Worm (Caenorhabditis elegans) whole organism, midembryonic: Measurements from ENCODE around the gene rfth-1.

Experiments
- T22C8.4 ChIP-seq: fragments of 200-800 bp; sonication (Bioruptor generic); IDR thresholded peaks from 2 replicates; pipeline ENCODE4 v1.3.6; 2022; ENCODE audit warnings: missing genetic modification characterization, missing compliant biosample characterization
- cog-1 ChIP-seq: sonication (generic microtip); optimal IDR thresholded peaks from 2 replicates; lab custom pipeline; 2016; ENCODE audit warnings: missing genetic modification characterization, missing compliant biosample characterization
- flt-1 ChIP-seq: fragments of 200-800 bp; sonication (Bioruptor generic); IDR thresholded peaks from 2 replicates; pipeline ENCODE4 v1.3.6; 2022; ENCODE audit warnings: missing genetic modification characterization, missing compliant biosample characterization
- klf-2 ChIP-seq: fragments of 200-800 bp; sonication (Bioruptor generic); conservative IDR thresholded peaks from 2 replicates; pipeline ENCODE4 v1.3.6; 2022; ENCODE audit warnings: missing genetic modification reagents, missing genetic modification characterization, missing compliant biosample characterization
- med-1 ChIP-seq: sonication (generic microtip); optimal IDR thresholded peaks from 2 replicates; lab custom pipeline; 2017; ENCODE audit warnings: missing genetic modification characterization, mild to moderate bottlenecking, missing compliant biosample characterization, antibody characterized with exemption, missing genetic modification reagents; ENCODE audit not compliant: insufficient read depth
- ref-1 ChIP-seq: fragments of 200-800 bp; sonication (Bioruptor generic); conservative IDR thresholded peaks from 2 replicates; pipeline ENCODE4 v1.3.6; 2022; ENCODE audit warnings: missing genetic modification reagents, missing genetic modification characterization, missing compliant biosample characterization
- tab-1 ChIP-seq: fragments of 200-800 bp; sonication (Bioruptor generic); IDR thresholded peaks from 2 replicates; pipeline ENCODE4 v1.3.6; 2022; ENCODE audit warnings: missing genetic modification characterization, missing compliant biosample characterization
- ztf-23 ChIP-seq: fragments of 200-800 bp; sonication (Bioruptor generic); IDR thresholded peaks from 2 replicates; pipeline ENCODE4 v1.3.6; 2022; ENCODE audit warnings: missing genetic modification reagents, missing genetic modification characterization, missing compliant biosample characterization
- ztf-29 ChIP-seq: fragments of 200-800 bp; sonication (Bioruptor generic); IDR thresholded peaks from 2 replicates; pipeline ENCODE4 v1.3.6; 2022; ENCODE audit warnings: missing genetic modification reagents, missing genetic modification characterization, missing compliant biosample characterization

Gene rfth-1

DNA sequence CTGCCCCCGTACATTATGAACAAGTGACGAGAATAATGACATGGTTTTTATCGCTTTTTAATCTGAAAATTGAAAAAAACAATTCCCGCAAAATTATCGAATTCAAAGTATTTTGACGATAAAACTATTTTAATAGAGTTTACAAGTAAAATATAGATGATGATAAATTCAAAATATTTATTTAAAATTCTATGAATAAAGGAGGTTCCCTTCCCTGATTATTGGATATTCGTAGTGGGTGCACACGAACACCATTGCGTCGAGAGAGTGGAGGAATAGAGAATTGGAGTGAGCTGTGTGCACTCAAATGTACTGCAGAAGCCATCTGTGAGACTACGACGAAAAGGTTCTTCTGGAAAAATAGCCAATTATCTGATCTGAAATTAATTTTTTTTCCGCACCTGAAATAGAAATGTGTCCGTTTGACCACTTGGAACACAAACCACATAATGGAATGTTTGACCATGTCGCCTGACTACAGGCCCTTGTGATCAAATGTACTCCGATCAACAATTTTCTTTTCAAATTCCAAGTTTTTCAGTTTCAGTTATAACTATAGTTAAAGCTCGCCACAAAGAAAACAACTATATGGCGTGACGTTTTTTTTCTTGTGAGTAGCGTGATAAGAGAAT is at the start of gene rfth-1, which contains the start of gene ZK180.8:
Gene rfth-1 (minus strand): TSS at position 51 of the 632 bp plus-strand sequence.
Gene ZK180.8 (minus strand): TSS at position 466 of the 632 bp plus-strand sequence.
- TF ChIP-seq ztf-23 (GFP tag; lab: Robert Waterston, UW) (no peak), T22C8.4 (GFP tag; lab: Robert Waterston, UW) (no peak), ref-1 (GFP tag; lab: Robert Waterston, UW) (no peak), tab-1 (GFP tag; lab: Robert Waterston, UW) (no peak), med-1 (no peak), cog-1 (no peak), klf-2 (GFP tag; lab: Robert Waterston, UW) (no peak), ztf-29 (no peak), flt-1 (GFP tag; lab: Robert Waterston, UW) (no peak)

- no peak for TF ChIP-seq med-1
- no peak for TF ChIP-seq flt-1 (GFP tag; lab: Robert Waterston, UW)
- no peak for TF ChIP-seq tab-1 (GFP tag; lab: Robert Waterston, UW)
- no peak for TF ChIP-seq ztf-23 (GFP tag; lab: Robert Waterston, UW)
- no peak for TF ChIP-seq cog-1
- no peak for TF ChIP-seq ref-1 (GFP tag; lab: Robert Waterston, UW)
- no peak for TF ChIP-seq T22C8.4 (GFP tag; lab: Robert Waterston, UW)
- TF ChIP-seq ztf-29, result no peak
- TF ChIP-seq klf-2 (GFP tag; lab: Robert Waterston, UW), result no peak
Measured at ce11 chrIV:4559160-4559559, 48.1 kb upstream of the rfth-1 start.

DNA sequence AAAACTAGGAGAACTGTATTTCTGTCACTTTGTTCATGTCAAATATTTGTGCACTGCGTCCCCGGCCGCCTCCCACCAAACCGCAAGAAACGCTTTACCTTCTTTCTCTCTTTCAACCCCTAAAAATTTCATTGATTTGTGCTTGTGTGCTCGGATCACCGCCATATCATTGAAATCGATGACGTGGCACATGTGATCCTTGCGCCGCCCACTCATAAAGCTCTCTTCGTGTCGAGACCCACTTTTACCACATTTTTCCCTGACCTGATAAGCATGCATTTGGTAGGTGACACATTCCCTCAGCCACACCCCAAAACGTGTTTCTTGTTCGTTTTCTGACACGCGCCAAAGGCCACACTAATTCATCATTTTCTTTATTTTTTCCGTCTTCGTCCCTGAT is 46.6 kb upstream of the rfth-1 start:
- TF ChIP-seq cog-1, result no peak
- TF ChIP-seq ztf-29, result no peak
- TF ChIP-seq ztf-23 (GFP tag; lab: Robert Waterston, UW), result no peak
- no peak for TF ChIP-seq flt-1 (GFP tag; lab: Robert Waterston, UW)
- no peak for TF ChIP-seq med-1
- TF ChIP-seq tab-1 (GFP tag; lab: Robert Waterston, UW), result no peak
- no peak for TF ChIP-seq T22C8.4 (GFP tag; lab: Robert Waterston, UW)
- no peak for TF ChIP-seq ref-1 (GFP tag; lab: Robert Waterston, UW)
- TF ChIP-seq klf-2 (GFP tag; lab: Robert Waterston, UW), result no peak

DNA sequence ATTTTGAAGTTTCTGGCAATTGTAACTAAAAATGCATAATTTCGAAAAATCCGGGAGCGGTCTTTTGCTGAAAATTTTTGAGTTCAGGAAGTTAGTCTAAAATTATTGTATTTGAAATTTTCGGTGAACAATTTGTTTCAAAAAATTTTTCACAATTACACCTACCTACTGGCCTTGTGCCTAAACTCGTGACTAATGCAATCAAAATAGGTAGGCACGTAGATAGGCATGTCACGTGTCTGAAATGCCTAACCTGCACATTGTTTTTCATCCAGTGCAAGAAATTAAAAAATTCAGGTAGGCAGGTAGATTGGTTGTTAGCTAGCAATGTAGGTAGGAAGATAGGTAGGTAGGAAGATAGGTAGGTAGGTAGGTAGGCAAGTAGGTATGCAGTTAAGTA is 46.0 kb upstream of the rfth-1 start:
- TF ChIP-seq med-1, result no peak
- TF ChIP-seq tab-1 (GFP tag; lab: Robert Waterston, UW), result no peak
- TF ChIP-seq ztf-29, result no peak
- no peak for TF ChIP-seq klf-2 (GFP tag; lab: Robert Waterston, UW)
- TF ChIP-seq ref-1 (GFP tag; lab: Robert Waterston, UW), result no peak
- no peak for TF ChIP-seq flt-1 (GFP tag; lab: Robert Waterston, UW)
- no peak for TF ChIP-seq T22C8.4 (GFP tag; lab: Robert Waterston, UW)
- no peak for TF ChIP-seq cog-1
- TF ChIP-seq ztf-23 (GFP tag; lab: Robert Waterston, UW), result no peak

- TF ChIP-seq cog-1, result no peak
- TF ChIP-seq tab-1 (GFP tag; lab: Robert Waterston, UW), result no peak
- TF ChIP-seq ref-1 (GFP tag; lab: Robert Waterston, UW), result no peak
- no peak for TF ChIP-seq flt-1 (GFP tag; lab: Robert Waterston, UW)
- TF ChIP-seq T22C8.4 (GFP tag; lab: Robert Waterston, UW), result no peak
- TF ChIP-seq ztf-23 (GFP tag; lab: Robert Waterston, UW), result no peak
- no peak for TF ChIP-seq klf-2 (GFP tag; lab: Robert Waterston, UW)
- no peak for TF ChIP-seq med-1
Measured at ce11 chrIV:4551562-4551961, 40.5 kb upstream of the rfth-1 start.

- TF ChIP-seq flt-1 (GFP tag; lab: Robert Waterston, UW), result no peak
- no peak for TF ChIP-seq ztf-23 (GFP tag; lab: Robert Waterston, UW)
- TF ChIP-seq cog-1, result no peak
- no peak for TF ChIP-seq ztf-29
- TF ChIP-seq ref-1 (GFP tag; lab: Robert Waterston, UW), result no peak
- no peak for TF ChIP-seq tab-1 (GFP tag; lab: Robert Waterston, UW)
- TF ChIP-seq T22C8.4 (GFP tag; lab: Robert Waterston, UW), result no peak
- no peak for TF ChIP-seq klf-2 (GFP tag; lab: Robert Waterston, UW)
- no peak for TF ChIP-seq med-1
Measured at ce11 chrIV:4548253-4548652, 37.1 kb upstream of the rfth-1 start, which contains the start of gene ZK185.1. TSS of gene ZK185.1 (plus strand) at chrIV:4548553.

- TF ChIP-seq ztf-23 (GFP tag; lab: Robert Waterston, UW) (no peak), cog-1 (no peak), med-1 (no peak), flt-1 (GFP tag; lab: Robert Waterston, UW) (no peak), T22C8.4 (GFP tag; lab: Robert Waterston, UW) (no peak), klf-2 (GFP tag; lab: Robert Waterston, UW) (no peak), ref-1 (GFP tag; lab: Robert Waterston, UW) (no peak)
Measured at ce11 chrIV:4545818-4546217, 34.7 kb upstream of the rfth-1 start, which contains the start of gene ZK185.5. TSS of gene ZK185.5 (minus strand) at chrIV:4545918.

- TF ChIP-seq ztf-23 (GFP tag; lab: Robert Waterston, UW) (no peak), ztf-29 (no peak), T22C8.4 (GFP tag; lab: Robert Waterston, UW) (no peak), flt-1 (GFP tag; lab: Robert Waterston, UW) (no peak), med-1 (no peak), klf-2 (GFP tag; lab: Robert Waterston, UW) (no peak), ref-1 (GFP tag; lab: Robert Waterston, UW) (no peak), cog-1 (no peak), tab-1 (GFP tag; lab: Robert Waterston, UW) (no peak)
Measured at ce11 chrIV:4544215-4544614, 33.1 kb upstream of the rfth-1 start.

DNA sequence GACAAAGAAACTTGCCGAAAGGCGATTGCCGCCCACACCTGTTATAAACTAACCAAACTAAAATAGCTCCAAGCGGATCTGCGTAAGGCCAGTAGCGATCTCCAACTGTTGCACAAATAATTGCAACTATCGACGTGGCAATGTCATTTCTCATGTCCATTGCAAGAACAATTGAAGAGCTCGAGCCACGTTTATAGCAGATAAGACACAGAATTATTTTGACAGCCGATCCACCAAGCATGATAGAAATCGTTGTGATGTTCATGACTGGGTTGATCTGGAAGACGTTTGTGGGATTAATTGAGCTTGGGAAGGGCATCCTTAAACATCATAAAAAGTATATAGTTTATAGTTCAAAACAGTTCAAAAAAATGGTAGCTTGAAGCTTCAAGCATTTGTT is 31.9 kb upstream of the rfth-1 start:
- TF ChIP-seq ref-1 (GFP tag; lab: Robert Waterston, UW), result no peak
- no peak for TF ChIP-seq med-1
- no peak for TF ChIP-seq ztf-29
- TF ChIP-seq flt-1 (GFP tag; lab: Robert Waterston, UW), result no peak
- no peak for TF ChIP-seq T22C8.4 (GFP tag; lab: Robert Waterston, UW)
- TF ChIP-seq ztf-23 (GFP tag; lab: Robert Waterston, UW), result no peak
- TF ChIP-seq cog-1, result no peak
- no peak for TF ChIP-seq tab-1 (GFP tag; lab: Robert Waterston, UW)
- no peak for TF ChIP-seq klf-2 (GFP tag; lab: Robert Waterston, UW)
